Worm (Caenorhabditis elegans) whole organism, late embryonic: ENCODE results near the gene wrm-1.

Experiments
- ama-1 ChIP-seq: fragments of 150-350 bp; optimal IDR thresholded peaks from 2 replicates; lab custom pipeline; 2014
- dmd-4 ChIP-seq: sonication (generic microtip); optimal IDR thresholded peaks from 2 replicates; lab custom pipeline; 2016; ENCODE audit warnings: borderline replicate concordance, missing genetic modification characterization, missing compliant biosample characterization
- dve-1 ChIP-seq: sonication (generic microtip); optimal IDR thresholded peaks from 2 replicates; lab custom pipeline; 2017; ENCODE audit warnings: antibody characterized with exemption, mild to moderate bottlenecking, missing genetic modification characterization, missing compliant biosample characterization
- ets-4 ChIP-seq: sonication (generic microtip); optimal IDR thresholded peaks from 2 replicates; lab custom pipeline; 2016; ENCODE audit warnings: missing genetic modification characterization, missing compliant biosample characterization
- nhr-232 ChIP-seq: sonication (generic microtip); optimal IDR thresholded peaks from 2 replicates; lab custom pipeline; 2016; ENCODE audit warnings: missing genetic modification characterization, missing compliant biosample characterization
- pha-4 ChIP-seq: fragments of 150-350 bp; optimal IDR thresholded peaks from 2 replicates; lab custom pipeline; 2018; ENCODE audit warnings: missing biosample characterization, missing genetic modification reagents, missing genetic modification characterization
- pqm-1 ChIP-seq: sonication (generic microtip); optimal IDR thresholded peaks from 2 replicates; lab custom pipeline; 2016; ENCODE audit warnings: missing genetic modification characterization, missing compliant biosample characterization
- tbx-2 ChIP-seq: sonication (generic microtip); optimal IDR thresholded peaks from 2 replicates; lab custom pipeline; 2016; ENCODE audit warnings: missing genetic modification characterization, missing compliant biosample characterization

- TF ChIP-seq nhr-232 (tag; lab: Kevin White, UChicago) (no peak), pha-4 (tag; lab: Kevin White, UChicago) (no peak), dmd-4 (tag; lab: Kevin White, UChicago) (no peak), tbx-2 (tag; lab: Kevin White, UChicago) (peak; percentile 17), ets-4 (tag; lab: Kevin White, UChicago) (no peak), pqm-1 (tag; lab: Kevin White, UChicago) (no peak), dve-1 (tag; lab: Kevin White, UChicago) (no peak), ama-1 (lab: Kevin White, UChicago) (no peak)
Observed at ce11 chrIII:5718385-5718784, 4.3 kb upstream of the wrm-1 start.
